Fruit fly (Drosophila melanogaster) whole organism, embryonic: ENCODE results near the gene aqz.

ENCODE experiments used
- Bgb ChIP-seq: fragments of 200-800 bp; sonication (Bioruptor generic); IDR thresholded peaks from 2 replicates; pipeline ENCODE4 v1.3.6; 2022; ENCODE audit warnings: missing biosample characterization, missing genetic modification characterization; ENCODE audit not compliant: partially characterized antibody
- BtbVII ChIP-seq: fragments of 200-800 bp; sonication (Bioruptor generic); optimal IDR thresholded peaks from 3 replicates; lab custom pipeline; 2017; ENCODE audit warnings: missing biosample characterization, mild to moderate bottlenecking, missing genetic modification characterization
- CG10209 ChIP-seq: fragments of 200-800 bp; sonication (Bioruptor generic); optimal IDR thresholded peaks from 3 replicates; lab custom pipeline; 2017; ENCODE audit warnings: missing biosample characterization, mild to moderate bottlenecking, missing genetic modification characterization, missing genetic modification reagents
- CG10366 ChIP-seq: fragments of 200-800 bp; sonication (Bioruptor generic); IDR thresholded peaks from 2 replicates; pipeline ENCODE4 v1.3.6; 2022; ENCODE audit warnings: missing biosample characterization, missing genetic modification characterization
- CG10543 ChIP-seq: fragments of 200-800 bp; sonication (Bioruptor generic); optimal IDR thresholded peaks from 3 replicates; lab custom pipeline; 2017; ENCODE audit warnings: missing biosample characterization, mild to moderate bottlenecking, missing genetic modification characterization, moderate library complexity
- CG11093 ChIP-seq: fragments of 200-800 bp; sonication (Bioruptor generic); IDR thresholded peaks from 3 replicates; pipeline ENCODE4 v1.3.6; 2022; ENCODE audit warnings: missing biosample characterization, missing genetic modification characterization
- CG11398 ChIP-seq: fragments of 200-800 bp; sonication (Bioruptor generic); optimal IDR thresholded peaks from 2 replicates; lab custom pipeline; 2016; ENCODE audit warnings: missing biosample characterization, missing genetic modification characterization
- CG11695 ChIP-seq: fragments of 200-800 bp; sonication (Bioruptor generic); IDR thresholded peaks from 3 replicates; pipeline ENCODE4 v1.3.6; 2022; ENCODE audit warnings: missing biosample characterization, missing genetic modification characterization
- CG12769 ChIP-seq: fragments of 200-800 bp; sonication (Bioruptor generic); optimal IDR thresholded peaks from 2 replicates; lab custom pipeline; 2019; ENCODE audit warnings: missing biosample characterization, mild to moderate bottlenecking, missing genetic modification characterization, moderate library complexity
- CG13775 ChIP-seq: fragments of 200-800 bp; sonication (Bioruptor generic); optimal IDR thresholded peaks from 3 replicates; lab custom pipeline; 2017; ENCODE audit warnings: missing biosample characterization, mild to moderate bottlenecking, missing genetic modification characterization
- CG17359 ChIP-seq: fragments of 200-800 bp; sonication (Bioruptor generic); optimal IDR thresholded peaks from 3 replicates; lab custom pipeline; 2018; ENCODE audit warnings: missing biosample characterization, mild to moderate bottlenecking, missing genetic modification characterization, moderate library complexity
- CG17802 ChIP-seq: fragments of 200-800 bp; sonication (Bioruptor generic); optimal IDR thresholded peaks from 2 replicates; lab custom pipeline; 2018; ENCODE audit warnings: missing biosample characterization, mild to moderate bottlenecking, missing genetic modification characterization, moderate library complexity
- CG18011 ChIP-seq: fragments of 200-800 bp; sonication (Bioruptor generic); optimal IDR thresholded peaks from 2 replicates; lab custom pipeline; 2017; ENCODE audit warnings: missing biosample characterization, missing genetic modification characterization, mild to moderate bottlenecking, moderate library complexity, missing genotype
- CG2199 ChIP-seq: fragments of 200-800 bp; sonication (Bioruptor generic); IDR thresholded peaks from 3 replicates; pipeline ENCODE4 v1.3.6; 2022; ENCODE audit warnings: missing biosample characterization, missing genetic modification characterization
- CG31224 ChIP-seq: fragments of 200-800 bp; sonication (Bioruptor generic); IDR thresholded peaks from 2 replicates; pipeline ENCODE4 v1.3.6; 2022; ENCODE audit warnings: missing biosample characterization, missing genetic modification characterization
- CG32532 ChIP-seq: fragments of 200-800 bp; sonication (Bioruptor generic); IDR thresholded peaks from 2 replicates; pipeline ENCODE4 v1.3.6; 2022; ENCODE audit warnings: missing biosample characterization, missing genetic modification characterization
- CG32767 ChIP-seq: fragments of 200-800 bp; sonication (Bioruptor generic); IDR thresholded peaks from 2 replicates; pipeline ENCODE4 v1.3.6; 2022; ENCODE audit warnings: missing biosample characterization, missing genetic modification characterization
- CG33557 ChIP-seq: fragments of 200-800 bp; sonication (Bioruptor generic); optimal IDR thresholded peaks from 2 replicates; lab custom pipeline; 2019; ENCODE audit warnings: missing biosample characterization, mild to moderate bottlenecking, missing genetic modification characterization, moderate library complexity
- CG3407 ChIP-seq: fragments of 200-800 bp; sonication (Bioruptor generic); optimal IDR thresholded peaks from 2 replicates; lab custom pipeline; 2018; ENCODE audit warnings: missing biosample characterization, mild to moderate bottlenecking, missing genetic modification characterization
- CG3847 ChIP-seq: fragments of 200-800 bp; sonication (Bioruptor generic); IDR thresholded peaks from 2 replicates; pipeline ENCODE4 v1.3.6; 2022; ENCODE audit warnings: missing biosample characterization, missing genetic modification characterization
- CG7963 ChIP-seq: fragments of 200-800 bp; sonication (Bioruptor generic); IDR thresholded peaks from 3 replicates; pipeline ENCODE4 v1.3.6; 2022; ENCODE audit warnings: missing biosample characterization, missing genetic modification characterization; ENCODE audit not compliant: partially characterized antibody
- CG8290 ChIP-seq, 3 experiments: fragments of 200-800 bp; sonication (Bioruptor generic); optimal IDR thresholded peaks; 2 replicates each; lab custom pipeline; 2016 to 2019; ENCODE audit warnings: missing biosample characterization in 3 of 3, missing genetic modification characterization in 3 of 3, mild to moderate bottlenecking in 2 of 3, moderate library complexity in 1 of 3
- CG8924 ChIP-seq: fragments of 200-800 bp; optimal IDR thresholded peaks from 3 replicates; lab custom pipeline; 2019; ENCODE audit warnings: missing biosample characterization, mild to moderate bottlenecking, missing genetic modification characterization, moderate library complexity
- CG8944 ChIP-seq: fragments of 200-800 bp; sonication (Bioruptor generic); optimal IDR thresholded peaks from 3 replicates; lab custom pipeline; 2016; ENCODE audit warnings: missing biosample characterization, missing genetic modification characterization
- CG9817 ChIP-seq: fragments of 200-800 bp; sonication (Bioruptor generic); optimal IDR thresholded peaks from 2 replicates; lab custom pipeline; 2018; ENCODE audit warnings: missing biosample characterization, mild to moderate bottlenecking, missing genetic modification characterization, moderate library complexity
- CkIIα-i1 ChIP-seq: fragments of 200-800 bp; sonication (Bioruptor generic); IDR thresholded peaks from 2 replicates; pipeline ENCODE4 v1.3.6; 2022; ENCODE audit warnings: missing biosample characterization, missing genetic modification characterization
- HLH3B ChIP-seq: fragments of 200-800 bp; sonication (Bioruptor generic); IDR thresholded peaks from 2 replicates; pipeline ENCODE4 v1.3.6; 2022; ENCODE audit warnings: missing biosample characterization, missing genetic modification characterization
- Hand ChIP-seq: fragments of 200-800 bp; sonication (Bioruptor generic); optimal IDR thresholded peaks from 2 replicates; lab custom pipeline; 2017; ENCODE audit warnings: mild to moderate bottlenecking, missing biosample characterization, missing genetic modification reagents, missing genetic modification characterization
- Hr51 ChIP-seq, 2 experiments: fragments of 200-800 bp; sonication (Bioruptor generic); optimal IDR thresholded peaks; 2 replicates in 1 of 2; 3 replicates in 1 of 2; lab custom pipeline; 2016 to 2018; ENCODE audit warnings: missing biosample characterization in 2 of 2, missing genetic modification characterization in 2 of 2, mild to moderate bottlenecking in 1 of 2, moderate library complexity in 1 of 2
- Neu2 ChIP-seq: fragments of 200-800 bp; sonication (Bioruptor generic); optimal IDR thresholded peaks from 3 replicates; lab custom pipeline; 2016; ENCODE audit warnings: missing biosample characterization, missing genetic modification characterization, borderline replicate concordance
- Six4 ChIP-seq: fragments of 200-800 bp; sonication (Bioruptor generic); optimal IDR thresholded peaks from 2 replicates; lab custom pipeline; 2016; ENCODE audit warnings: missing biosample characterization, missing genetic modification characterization
- Sox102F ChIP-seq: fragments of 200-800 bp; sonication (Bioruptor generic); optimal IDR thresholded peaks from 2 replicates; lab custom pipeline; 2018; ENCODE audit warnings: missing biosample characterization, mild to moderate bottlenecking, missing genetic modification characterization, moderate library complexity
- bbx ChIP-seq: fragments of 200-800 bp; sonication (Bioruptor generic); IDR thresholded peaks from 2 replicates; pipeline ENCODE4 v1.3.6; 2022; ENCODE audit warnings: missing biosample characterization, missing genetic modification characterization; ENCODE audit not compliant: partially characterized antibody
- cg ChIP-seq: fragments of 200-800 bp; sonication (Bioruptor generic); optimal IDR thresholded peaks from 3 replicates; lab custom pipeline; 2019; ENCODE audit warnings: missing biosample characterization, mild to moderate bottlenecking, missing genetic modification characterization, moderate library complexity
- dpn ChIP-seq, 2 experiments: fragments of 200-800 bp; sonication (Bioruptor generic); optimal IDR thresholded peaks; 3 replicates each; lab custom pipeline; 2016; ENCODE audit warnings: missing biosample characterization in 2 of 2, missing genetic modification characterization in 2 of 2
- gce ChIP-seq: fragments of 200-800 bp; sonication (Bioruptor generic); IDR thresholded peaks from 3 replicates; pipeline ENCODE4 v1.3.6; 2022; ENCODE audit warnings: missing biosample characterization, missing genetic modification characterization
- gcm ChIP-seq: fragments of 200-800 bp; sonication (Bioruptor generic); optimal IDR thresholded peaks from 2 replicates; lab custom pipeline; 2019; ENCODE audit warnings: missing biosample characterization, mild to moderate bottlenecking, missing genetic modification characterization, moderate library complexity
- gsb-n ChIP-seq: fragments of 200-800 bp; sonication (Bioruptor generic); optimal IDR thresholded peaks from 3 replicates; lab custom pipeline; 2018; ENCODE audit warnings: missing biosample characterization, mild to moderate bottlenecking, missing genetic modification characterization
- ken ChIP-seq: fragments of 200-800 bp; sonication (Bioruptor generic); IDR thresholded peaks from 3 replicates; pipeline ENCODE4 v1.3.6; 2022; ENCODE audit warnings: missing biosample characterization, missing genetic modification characterization
- mam ChIP-seq: fragments of 200-800 bp; sonication (Bioruptor generic); optimal IDR thresholded peaks from 3 replicates; lab custom pipeline; 2016; ENCODE audit warnings: missing biosample characterization, missing genetic modification characterization
- otp ChIP-seq: fragments of 200-800 bp; sonication (Bioruptor generic); IDR thresholded peaks from 3 replicates; pipeline ENCODE4, ENCODE4 v1.3.6; 2022; ENCODE audit warnings: missing biosample characterization, missing genetic modification characterization
- pan ChIP-seq, 4 experiments: fragments of >200 bp in 3 of 4; fragments of 200-800 bp in 1 of 4; sonication (Bioruptor generic) in 1 of 4; optimal IDR thresholded peaks in 3 of 4; IDR thresholded peaks in 1 of 4; 2 replicates each; pipeline versions ENCODE4 v1.3.6 to Lab custom; 2017 to 2022; ENCODE audit warnings: missing biosample characterization in 2 of 4, missing genetic modification characterization in 2 of 4, mixed read lengths in 1 of 4
- schlank ChIP-seq: fragments of 200-800 bp; sonication (Bioruptor generic); optimal IDR thresholded peaks from 2 replicates; lab custom pipeline; 2018; ENCODE audit warnings: missing biosample characterization, mild to moderate bottlenecking, missing genetic modification characterization
- sisA ChIP-seq: fragments of 200-800 bp; sonication (Bioruptor generic); IDR thresholded peaks from 2 replicates; pipeline ENCODE4 v1.3.6; 2022; ENCODE audit warnings: missing biosample characterization, missing genetic modification characterization
- slbo ChIP-seq: fragments of 200-800 bp; sonication (Bioruptor generic); IDR thresholded peaks from 2 replicates; pipeline ENCODE4 v1.3.6; 2022; ENCODE audit warnings: missing biosample characterization, missing genetic modification characterization
- so ChIP-seq: fragments of 200-800 bp; sonication (Bioruptor generic); IDR thresholded peaks from 3 replicates; pipeline ENCODE4 v1.3.6; 2022; ENCODE audit warnings: missing biosample characterization, missing genetic modification characterization
- sqz ChIP-seq: fragments of 200-800 bp; sonication (Bioruptor generic); optimal IDR thresholded peaks from 3 replicates; lab custom pipeline; 2018; ENCODE audit warnings: missing biosample characterization, mild to moderate bottlenecking, missing genetic modification characterization
- tup ChIP-seq: fragments of 200-800 bp; sonication (Bioruptor generic); optimal IDR thresholded peaks from 2 replicates; lab custom pipeline; 2016; ENCODE audit warnings: missing biosample characterization, mild to moderate bottlenecking, missing genetic modification characterization, moderate library complexity
- twi ChIP-seq: fragments of 200-800 bp; optimal IDR thresholded peaks from 2 replicates; lab custom pipeline; 2019; ENCODE audit warnings: missing biosample characterization, mild to moderate bottlenecking, missing genetic modification characterization, moderate library complexity
- z ChIP-seq: fragments of 200-800 bp; sonication (Bioruptor generic); IDR thresholded peaks from 3 replicates; pipeline ENCODE4 v1.3.6; 2022; ENCODE audit warnings: missing biosample characterization, missing genetic modification characterization

Gene aqz

dm6 chr3R:8848190-8848589 is 27.7 kb upstream of the aqz start (continued):
- TF ChIP-seq bbx (GFP tag; lab: Robert Waterston, UW) (no peak), slbo (GFP tag; lab: Robert Waterston, UW) (no peak), CG3847 (GFP tag; lab: Robert Waterston, UW) (no peak), CG31224 (GFP tag; lab: Robert Waterston, UW) (no peak), HLH3B (GFP tag; lab: Robert Waterston, UW) (no peak), Sox102F (GFP tag; lab: Kevin White, UChicago) (no peak), CG9817 (tag; lab: Kevin White, UChicago) (no peak), cg (GFP tag; lab: Kevin White, UChicago) (peak; percentile 66), sqz (GFP tag; lab: Kevin White, UChicago) (peak; percentile 40), CG11093 (GFP tag; lab: Robert Waterston, UW) (no peak), so (GFP tag; lab: Robert Waterston, UW) (no peak), Hand (GFP tag; lab: Kevin White, UChicago) (no peak), CkIIα-i1 (GFP tag; lab: Robert Waterston, UW) (no peak), CG33557 (no peak), CG17802 (no peak), CG18011 (GFP tag; lab: Kevin White, UChicago) (no peak), ken (GFP tag; lab: Robert Waterston, UW) (no peak), Bgb (GFP tag; lab: Robert Waterston, UW) (no peak), Six4 (no peak), CG8924 (peak; percentile 8), CG10543 (no peak), CG10209 (GFP tag; lab: Kevin White, UChicago) (no peak), CG32532 (GFP tag; lab: Robert Waterston, UW) (no peak), Neu2 (GFP tag; lab: Kevin White, UChicago) (no peak), schlank (tag; lab: Kevin White, UChicago) (no peak), CG3407 (no peak), twi (tag; lab: Kevin White, UChicago) (no peak), BtbVII (GFP tag; lab: Kevin White, UChicago) (no peak), CG8944 (no peak), pan (optimal IDR thresholded peaks at IDR 0.05; lab: Kevin White, UChicago) (no peak), pan (GFP tag; optimal IDR thresholded peaks at IDR 0.05 in 1 of 2, IDR thresholded peaks at IDR 0.05 in 1 of 2) (no peak), mam (GFP tag; lab: Kevin White, UChicago) (no peak), CG11398 (no peak), otp (GFP tag; lab: Robert Waterston, UW) (no peak), CG12769 (tag; lab: Kevin White, UChicago) (no peak), CG11695 (no peak), CG8290 (GFP tag; optimal IDR thresholded peaks at IDR 0.05; lab: Kevin White, UChicago) (no peak), CG8290 (tag; optimal IDR thresholded peaks at IDR 0.05; lab: Kevin White, UChicago) (no peak), CG10366 (GFP tag; lab: Robert Waterston, UW) (no peak), Hr51 (GFP tag; optimal IDR thresholded peaks at IDR 0.05; lab: Kevin White, UChicago) (no peak), gcm (peak; percentile 20), CG7963 (GFP tag; lab: Robert Waterston, UW) (no peak), gsb-n (tag; lab: Kevin White, UChicago) (peak; percentile 51), CG17359 (tag; lab: Kevin White, UChicago) (no peak), z (GFP tag; lab: Robert Waterston, UW) (peak; percentile 69), tup (no peak), sisA (GFP tag; lab: Robert Waterston, UW) (no peak), CG2199 (GFP tag; lab: Robert Waterston, UW) (peak; percentile 43; the same call in 1 of the 3 replicates), CG32767 (no peak), dpn (GFP tag; optimal IDR thresholded peaks at IDR 0.05; lab: Kevin White, UChicago) (no peak), CG13775 (GFP tag; lab: Kevin White, UChicago) (no peak), gce (GFP tag; lab: Robert Waterston, UW) (no peak)
